Worm (Caenorhabditis elegans) whole organism, L1 larva: Measurements from ENCODE around the gene srd-2.
A peak's percentile ranks its signal among the peaks of the same experiment; 100 is the strongest.

Source experiments
- Y116A8C.19 ChIP-seq: sonication (generic microtip); optimal IDR thresholded peaks from 2 replicates; lab custom pipeline; 2016; ENCODE audit warnings: missing compliant biosample characterization, missing genetic modification characterization, borderline replicate concordance
- aha-1 ChIP-seq: fragments of 150-350 bp; optimal IDR thresholded peaks from 2 replicates; lab custom pipeline; 2014; ENCODE audit warnings: missing biosample characterization, missing genetic modification characterization
- aly-2 ChIP-seq: fragments of 150-350 bp; optimal IDR thresholded peaks from 2 replicates; lab custom pipeline; 2014; ENCODE audit warnings: missing biosample characterization, missing genetic modification characterization
- ama-1 ChIP-seq: fragments of 150-350 bp; optimal IDR thresholded peaks from 2 replicates; lab custom pipeline; 2014
- ceh-8 ChIP-seq: fragments of 200-800 bp; sonication (Bioruptor generic); optimal IDR thresholded peaks from 2 replicates; lab custom pipeline; 2018; ENCODE audit warnings: mild to moderate bottlenecking, missing genetic modification characterization, moderate library complexity, missing compliant biosample characterization
- ceh-82 ChIP-seq, 3 experiments: fragments of 150-350 bp in 1 of 3; sonication (generic microtip) in 2 of 3; optimal IDR thresholded peaks; 2 replicates each; lab custom pipeline; 2014 to 2017; ENCODE audit warnings: missing biosample characterization in 3 of 3, missing genetic modification characterization in 3 of 3
- ceh-90 ChIP-seq: sonication (generic microtip); optimal IDR thresholded peaks from 2 replicates; lab custom pipeline; 2016; ENCODE audit warnings: missing genetic modification characterization, missing compliant biosample characterization
- ces-1 ChIP-seq: fragments of 150-350 bp; optimal IDR thresholded peaks from 2 replicates; lab custom pipeline; 2014; ENCODE audit warnings: missing biosample characterization, missing genetic modification reagents, missing genetic modification characterization
- dpl-1 ChIP-seq, 3 experiments: fragments of 150-350 bp in 2 of 3; sonication (generic microtip) in 1 of 3; optimal IDR thresholded peaks; 2 replicates each; lab custom pipeline; 2014 to 2017; ENCODE audit warnings: missing biosample characterization in 3 of 3, missing genetic modification characterization in 3 of 3, missing genetic modification reagents in 3 of 3
- dsc-1 ChIP-seq: sonication (generic microtip); optimal IDR thresholded peaks from 2 replicates; lab custom pipeline; 2016; ENCODE audit warnings: mild to moderate bottlenecking, missing genetic modification characterization, missing compliant biosample characterization
- elt-2 ChIP-seq: sonication (generic microtip); optimal IDR thresholded peaks from 2 replicates; lab custom pipeline; 2016; ENCODE audit warnings: missing genetic modification characterization, mild to moderate bottlenecking, inconsistent platforms, missing compliant biosample characterization, missing genetic modification reagents
- fos-1 ChIP-seq: fragments of 150-350 bp; optimal IDR thresholded peaks from 2 replicates; lab custom pipeline; 2014; ENCODE audit warnings: missing biosample characterization, missing genetic modification characterization
- hlh-17 ChIP-seq: fragments of 200-800 bp; sonication (Bioruptor generic); optimal IDR thresholded peaks from 2 replicates; lab custom pipeline; 2018; ENCODE audit warnings: missing genetic modification characterization, mild to moderate bottlenecking, missing compliant biosample characterization, moderate library complexity, borderline replicate concordance
- hlh-4 ChIP-seq: sonication (generic microtip); optimal IDR thresholded peaks from 2 replicates; lab custom pipeline; 2016; ENCODE audit warnings: mild to moderate bottlenecking, missing genetic modification characterization, missing compliant biosample characterization
- irx-1 ChIP-seq: sonication (generic microtip); optimal IDR thresholded peaks from 2 replicates; lab custom pipeline; 2016; ENCODE audit warnings: missing genetic modification characterization, missing compliant biosample characterization
- lin-14 ChIP-seq: fragments of 200-800 bp; sonication (Bioruptor generic); optimal IDR thresholded peaks from 2 replicates; lab custom pipeline; 2018; ENCODE audit warnings: mild to moderate bottlenecking, missing genetic modification characterization, moderate library complexity, missing compliant biosample characterization
- lin-15B ChIP-seq: fragments of 150-350 bp; sonication (generic microtip); optimal IDR thresholded peaks from 3 replicates; lab custom pipeline; 2014; ENCODE audit warnings: missing biosample characterization, missing genetic modification characterization
- lin-35 ChIP-seq, 2 experiments: fragments of 150-350 bp; optimal IDR thresholded peaks; 2 replicates each; lab custom pipeline; 2014; ENCODE audit warnings: missing biosample characterization in 2 of 2, missing genetic modification characterization in 2 of 2, missing genetic modification reagents in 2 of 2
- lir-3 ChIP-seq: sonication (generic microtip); optimal IDR thresholded peaks from 2 replicates; lab custom pipeline; 2016; ENCODE audit warnings: mild to moderate bottlenecking, missing genetic modification characterization, moderate library complexity, missing compliant biosample characterization; ENCODE audit not compliant: poor library complexity
- lsy-2 ChIP-seq, 2 experiments: fragments of 150-350 bp; optimal IDR thresholded peaks; 2 replicates each; lab custom pipeline; 2014; ENCODE audit warnings: missing biosample characterization in 2 of 2, missing genetic modification characterization in 2 of 2
- mdl-1 ChIP-seq, 2 experiments: fragments of 150-350 bp; optimal IDR thresholded peaks; 2 replicates each; lab custom pipeline; 2014 to 2017; ENCODE audit warnings: missing biosample characterization in 2 of 2, missing genetic modification characterization in 2 of 2, inconsistent platforms in 1 of 2
- mef-2 ChIP-seq: fragments of 150-350 bp; optimal IDR thresholded peaks from 2 replicates; lab custom pipeline; 2014; ENCODE audit warnings: missing biosample characterization, missing genetic modification characterization
- nhr-11 ChIP-seq: fragments of 150-350 bp; optimal IDR thresholded peaks from 2 replicates; lab custom pipeline; 2014; ENCODE audit warnings: missing biosample characterization, missing genetic modification characterization
- nhr-12 ChIP-seq: sonication (generic microtip); optimal IDR thresholded peaks from 2 replicates; lab custom pipeline; 2017; ENCODE audit warnings: missing biosample characterization, missing genetic modification characterization
- nhr-19 ChIP-seq: fragments of 200-800 bp; sonication (Bioruptor generic); conservative IDR thresholded peaks from 2 replicates; pipeline ENCODE4 v1.3.6; 2022; ENCODE audit warnings: missing genetic modification characterization, missing compliant biosample characterization
- nhr-237 ChIP-seq: fragments of 150-350 bp; optimal IDR thresholded peaks from 2 replicates; lab custom pipeline; 2014; ENCODE audit warnings: missing biosample characterization, missing genetic modification characterization
- nhr-76 ChIP-seq: sonication (generic microtip); optimal IDR thresholded peaks from 2 replicates; lab custom pipeline; 2017; ENCODE audit warnings: missing biosample characterization, missing genetic modification characterization
- nhr-84 ChIP-seq: sonication (generic microtip); optimal IDR thresholded peaks from 2 replicates; lab custom pipeline; 2017; ENCODE audit warnings: missing biosample characterization, missing genetic modification characterization
- pax-3 ChIP-seq: fragments of 200-800 bp; sonication (Bioruptor generic); optimal IDR thresholded peaks from 2 replicates; lab custom pipeline; 2018; ENCODE audit warnings: mild to moderate bottlenecking, missing genetic modification characterization, moderate library complexity, missing compliant biosample characterization
- skn-1 ChIP-seq: fragments of 150-350 bp; optimal IDR thresholded peaks from 2 replicates; lab custom pipeline; 2014; ENCODE audit warnings: missing biosample characterization, missing genetic modification characterization
- sptf-1 ChIP-seq: fragments of 150-350 bp; optimal IDR thresholded peaks from 2 replicates; lab custom pipeline; 2014; ENCODE audit warnings: missing biosample characterization, missing genetic modification characterization
- sup-37 ChIP-seq: fragments of 200-800 bp; sonication (Bioruptor generic); optimal IDR thresholded peaks from 2 replicates; lab custom pipeline; 2018; ENCODE audit warnings: mild to moderate bottlenecking, missing genetic modification characterization, missing compliant biosample characterization
- swsn-7 ChIP-seq: sonication (generic microtip); optimal IDR thresholded peaks from 2 replicates; lab custom pipeline; 2016; ENCODE audit warnings: missing genetic modification characterization, missing compliant biosample characterization
- tbx-2 ChIP-seq: sonication (generic microtip); optimal IDR thresholded peaks from 2 replicates; lab custom pipeline; 2016; ENCODE audit warnings: missing genetic modification characterization, missing compliant biosample characterization
- unc-62 ChIP-seq: fragments of 150-350 bp; optimal IDR thresholded peaks from 2 replicates; lab custom pipeline; 2014; ENCODE audit warnings: missing biosample characterization, missing genetic modification reagents, missing genetic modification characterization
- unc-98 ChIP-seq: fragments of 200-800 bp; sonication (Bioruptor generic); IDR thresholded peaks from 2 replicates; pipeline ENCODE4 v1.3.6; 2022; ENCODE audit warnings: missing genetic modification characterization, missing compliant biosample characterization
- vab-15 ChIP-seq: sonication (generic microtip); optimal IDR thresholded peaks from 2 replicates; lab custom pipeline; 2017; ENCODE audit warnings: missing genotype, mild to moderate bottlenecking, missing genetic modification characterization, missing compliant biosample characterization
- ztf-4 ChIP-seq: fragments of 150-350 bp; optimal IDR thresholded peaks from 2 replicates; lab custom pipeline; 2014; ENCODE audit warnings: missing biosample characterization, missing genetic modification characterization

Gene srd-2

ce11 chrII:10187808-10188207 is at the start of gene srd-2:
srd-2 (minus strand) TSS chrII:10187908.
- TF ChIP-seq ceh-90 (no peak), lin-15B (tag; lab: Kevin White, UChicago) (no peak), ces-1 (GFP tag; lab: Kevin White, UChicago) (no peak), hlh-4 (tag; lab: Kevin White, UChicago) (no peak), unc-62 (GFP tag; lab: Kevin White, UChicago) (no peak), ceh-8 (GFP tag; lab: Kevin White, UChicago) (no peak), nhr-76 (tag; lab: Kevin White, UChicago) (no peak), nhr-12 (tag; lab: Kevin White, UChicago) (no peak), mdl-1 (tag; optimal IDR thresholded peaks at IDR 0.05; lab: Kevin White, UChicago) (no peak)

ce11 chrII:10234398-10234797 is 46.7 kb upstream of the srd-2 start, which contains the start of gene ubxn-5:
ubxn-5 (minus strand) TSS chrII:10234498.
- TF ChIP-seq nhr-19 (GFP tag; lab: Robert Waterston, UW) (no peak), aha-1 (no peak), aly-2 (tag; lab: Kevin White, UChicago) (no peak), swsn-7 (no peak), ztf-4 (tag; lab: Kevin White, UChicago) (no peak), tbx-2 (no peak), sup-37 (no peak), nhr-237 (tag; lab: Kevin White, UChicago) (no peak), unc-98 (no peak), dpl-1 (GFP tag; optimal IDR thresholded peaks at IDR 0.05; lab: Kevin White, UChicago) (no peak), irx-1 (tag; lab: Kevin White, UChicago) (no peak)
- TF ChIP-seq, all 84 proteins: peak for 0

DNA sequence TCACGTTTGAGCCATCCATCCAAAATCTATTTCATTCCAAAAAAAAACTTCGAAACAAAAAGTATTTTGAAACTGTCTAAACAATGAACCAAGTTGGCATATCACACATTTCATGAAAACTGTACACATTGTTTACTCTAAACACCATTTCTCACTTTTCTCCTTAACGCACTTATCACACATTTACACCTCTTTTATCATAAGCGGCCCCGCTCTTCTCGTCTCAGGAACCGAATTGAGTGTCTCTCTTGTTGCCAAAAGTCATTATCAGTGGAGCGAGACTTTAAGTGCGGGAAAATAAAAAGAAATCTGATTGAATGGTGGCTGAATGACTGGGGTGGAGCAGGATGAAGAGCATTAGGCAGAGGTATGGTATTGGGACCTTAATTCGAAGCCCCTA is 44.2 kb upstream of the srd-2 start:
- TF ChIP-seq nhr-84 (tag; lab: Kevin White, UChicago) (no peak), elt-2 (peak; percentile 57)

ce11 chrII:10230972-10231371 is 43.3 kb upstream of the srd-2 start, which contains the start of gene T01E8.8:
T01E8.8 (plus strand) TSS chrII:10231272.
- TF ChIP-seq nhr-84 (tag; lab: Kevin White, UChicago), result no peak
- TF ChIP-seq tbx-2, result no peak
- TF ChIP-seq nhr-11 (tag; lab: Kevin White, UChicago), result no peak
- no peak for TF ChIP-seq vab-15 (tag; lab: Kevin White, UChicago)
- no peak for TF ChIP-seq nhr-19 (GFP tag; lab: Robert Waterston, UW)
- no peak for TF ChIP-seq skn-1 (tag; lab: Kevin White, UChicago)
- TF ChIP-seq lsy-2 (tag; optimal IDR thresholded peaks at IDR 0.05; lab: Kevin White, UChicago), result no peak

DNA sequence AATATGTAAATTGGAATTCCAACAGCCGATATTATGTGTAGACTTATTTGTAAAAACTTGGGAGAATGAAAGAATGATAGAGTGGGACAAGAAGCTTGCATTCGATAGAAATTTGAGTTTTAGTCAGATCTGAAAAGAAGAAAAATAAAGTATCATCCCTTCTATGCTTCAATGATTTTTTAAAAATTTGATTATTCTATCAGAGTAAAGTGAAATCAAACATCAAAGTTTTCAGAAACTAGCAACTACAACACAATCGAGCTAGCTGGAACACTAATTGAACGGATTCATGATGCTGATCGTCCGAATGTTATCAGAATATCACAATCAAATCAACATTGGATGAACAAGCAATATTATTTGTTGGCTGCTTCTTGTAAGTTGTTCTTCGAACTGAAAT is 39.3 kb upstream of the srd-2 start, which contains the start of gene srh-135:
Gene srh-135, minus strand, starts transcription at position 101 of the 400 bp plus-strand sequence.
- TF ChIP-seq lin-14 (GFP tag; lab: Kevin White, UChicago), result no peak
- no peak for TF ChIP-seq mef-2 (tag; lab: Kevin White, UChicago)
- no peak for TF ChIP-seq sptf-1 (tag; lab: Kevin White, UChicago)
- TF ChIP-seq skn-1 (tag; lab: Kevin White, UChicago), result no peak
- TF ChIP-seq lin-35 (GFP tag; optimal IDR thresholded peaks at IDR 0.05; lab: Kevin White, UChicago), result no peak
- no peak for TF ChIP-seq fos-1 (tag; lab: Kevin White, UChicago)
- TF ChIP-seq ama-1 (lab: Kevin White, UChicago), result no peak
- TF ChIP-seq ceh-82 (tag; optimal IDR thresholded peaks at IDR 0.05; lab: Kevin White, UChicago), result no peak
- no peak for TF ChIP-seq lsy-2 (tag; optimal IDR thresholded peaks at IDR 0.05; lab: Kevin White, UChicago)
- TF ChIP-seq nhr-84 (tag; lab: Kevin White, UChicago), result no peak
- TF ChIP-seq unc-98, result no peak
- TF ChIP-seq dsc-1 (tag; lab: Kevin White, UChicago), result no peak
- no peak for TF ChIP-seq Y116A8C.19 (tag; lab: Kevin White, UChicago)
- TF ChIP-seq hlh-17 (GFP tag; lab: Kevin White, UChicago), result no peak
- no peak for TF ChIP-seq ceh-8 (GFP tag; lab: Kevin White, UChicago)
- TF ChIP-seq ces-1 (GFP tag; lab: Kevin White, UChicago), result no peak
- no peak for TF ChIP-seq lir-3 (tag; lab: Kevin White, UChicago)
- TF ChIP-seq pax-3 (tag; lab: Kevin White, UChicago), result no peak
- no peak for TF ChIP-seq elt-2
- TF ChIP-seq nhr-237 (tag; lab: Kevin White, UChicago), result no peak
